Fruit fly (Drosophila melanogaster) whole organism, embryonic: Measurements from ENCODE around the gene PIG-U.

Experiments
- Atf3 ChIP-seq: fragments of 200-800 bp; sonication (Bioruptor generic); optimal IDR thresholded peaks from 3 replicates; lab custom pipeline; 2016; ENCODE audit warnings: missing biosample characterization, missing genetic modification characterization
- CG10979 ChIP-seq: fragments of 200-800 bp; sonication (Bioruptor generic); optimal IDR thresholded peaks from 2 replicates; lab custom pipeline; 2018; ENCODE audit warnings: missing biosample characterization, mild to moderate bottlenecking, missing genetic modification characterization, moderate library complexity
- CG14050 ChIP-seq: fragments of 200-800 bp; sonication (Bioruptor generic); IDR thresholded peaks from 3 replicates; pipeline ENCODE4 v1.3.6; 2022; ENCODE audit warnings: missing biosample characterization, missing genetic modification characterization
- CG14965 ChIP-seq: fragments of 200-800 bp; sonication (Bioruptor generic); optimal IDR thresholded peaks from 2 replicates; lab custom pipeline; 2016; ENCODE audit warnings: missing biosample characterization, missing genetic modification characterization, borderline replicate concordance
- CG17359 ChIP-seq: fragments of 200-800 bp; sonication (Bioruptor generic); optimal IDR thresholded peaks from 3 replicates; lab custom pipeline; 2018; ENCODE audit warnings: missing biosample characterization, mild to moderate bottlenecking, missing genetic modification characterization, moderate library complexity
- CG2199 ChIP-seq: fragments of 200-800 bp; sonication (Bioruptor generic); IDR thresholded peaks from 3 replicates; pipeline ENCODE4 v1.3.6; 2022; ENCODE audit warnings: missing biosample characterization, missing genetic modification characterization
- CG2875 ChIP-seq: fragments of 200-800 bp; sonication (Bioruptor generic); optimal IDR thresholded peaks from 2 replicates; lab custom pipeline; 2017; ENCODE audit warnings: missing biosample characterization, mild to moderate bottlenecking, missing genetic modification characterization, missing genetic modification reagents
- CG32532 ChIP-seq: fragments of 200-800 bp; sonication (Bioruptor generic); IDR thresholded peaks from 2 replicates; pipeline ENCODE4 v1.3.6; 2022; ENCODE audit warnings: missing biosample characterization, missing genetic modification characterization
- CG33213 ChIP-seq: fragments of 200-800 bp; sonication (Bioruptor generic); optimal IDR thresholded peaks from 3 replicates; lab custom pipeline; 2016; ENCODE audit warnings: missing biosample characterization, missing genetic modification characterization
- CG4707 ChIP-seq: fragments of 200-800 bp; sonication (Bioruptor generic); optimal IDR thresholded peaks from 2 replicates; lab custom pipeline; 2018; ENCODE audit warnings: missing biosample characterization, mild to moderate bottlenecking, missing genetic modification characterization, moderate library complexity
- Hey ChIP-seq: fragments of 200-800 bp; sonication (Bioruptor generic); optimal IDR thresholded peaks from 3 replicates; lab custom pipeline; 2018; ENCODE audit warnings: missing biosample characterization, mild to moderate bottlenecking, missing genetic modification characterization
- Hr3 ChIP-seq: fragments of 200-800 bp; sonication (Bioruptor generic); optimal IDR thresholded peaks from 3 replicates; lab custom pipeline; 2016; ENCODE audit warnings: missing biosample characterization, missing genetic modification characterization
- psq ChIP-seq: fragments of 200-800 bp; sonication (Bioruptor generic); optimal IDR thresholded peaks from 2 replicates; lab custom pipeline; 2017; ENCODE audit warnings: missing biosample characterization, missing genetic modification characterization

- TF ChIP-seq CG4707 (GFP tag; lab: Kevin White, UChicago) (no peak), CG33213 (GFP tag; lab: Kevin White, UChicago) (no peak), Hr3 (GFP tag; lab: Kevin White, UChicago) (no peak), CG14965 (GFP tag; lab: Kevin White, UChicago) (no peak), CG17359 (no peak), CG2199 (GFP tag; lab: Robert Waterston, UW) (peak; percentile 72; the same call in 1 of the 3 replicates), CG32532 (no peak), Hey (tag; lab: Kevin White, UChicago) (no peak), CG10979 (tag; lab: Kevin White, UChicago) (no peak), Atf3 (GFP tag; lab: Kevin White, UChicago) (no peak), CG14050 (GFP tag; lab: Robert Waterston, UW) (no peak), CG2875 (no peak), psq (GFP tag; lab: Kevin White, UChicago) (no peak)
These were observed 35.8 kb upstream of the PIG-U start for dm6 chr2L:8478911-8479706.
